Worm (Caenorhabditis elegans): Measurements from ENCODE around the gene B0393.4.

DNA sequence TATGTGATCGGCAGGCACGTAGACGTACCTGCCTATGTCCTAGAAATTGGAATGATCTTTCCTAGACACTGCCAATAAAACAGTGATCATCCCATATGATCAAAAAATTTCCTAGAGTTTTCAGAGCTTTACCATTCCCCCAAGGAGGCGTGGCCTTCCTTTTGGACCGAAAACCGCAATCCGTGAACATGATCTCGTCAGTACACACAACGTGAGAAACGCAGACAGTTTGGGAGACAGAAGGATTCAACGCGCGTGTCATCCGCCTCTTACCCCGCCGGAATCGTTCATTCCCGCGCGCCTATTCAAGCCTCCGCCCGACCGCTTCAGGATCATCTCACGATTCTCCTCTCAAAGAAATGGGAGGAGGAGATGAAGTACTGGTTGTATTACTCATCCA is 2.1 kb upstream of the B0393.4 start, which contains the start of gene B0393.5:
- TF ChIP-seq ama-1 (optimal IDR thresholded peaks at IDR 0.05) (no peak), pes-1 (GFP tag; IDR thresholded peaks at IDR 0.05) (no peak), flt-1 (GFP tag; IDR thresholded peaks at IDR 0.05) (no peak), ceh-36 (tag; optimal IDR thresholded peaks at IDR 0.05) (no peak), tbx-11 (GFP tag; IDR thresholded peaks at IDR 0.05) (no peak), sea-1 (GFP tag; conservative IDR thresholded peaks at IDR 0.05) (no peak)

All from whole organism, early embryonic.